Fruit fly (Drosophila melanogaster): ENCODE measurements around the gene Dph4.
A peak's percentile ranks its signal among the peaks of the same experiment; 100 is the strongest.

The Dph4 gene

DNA sequence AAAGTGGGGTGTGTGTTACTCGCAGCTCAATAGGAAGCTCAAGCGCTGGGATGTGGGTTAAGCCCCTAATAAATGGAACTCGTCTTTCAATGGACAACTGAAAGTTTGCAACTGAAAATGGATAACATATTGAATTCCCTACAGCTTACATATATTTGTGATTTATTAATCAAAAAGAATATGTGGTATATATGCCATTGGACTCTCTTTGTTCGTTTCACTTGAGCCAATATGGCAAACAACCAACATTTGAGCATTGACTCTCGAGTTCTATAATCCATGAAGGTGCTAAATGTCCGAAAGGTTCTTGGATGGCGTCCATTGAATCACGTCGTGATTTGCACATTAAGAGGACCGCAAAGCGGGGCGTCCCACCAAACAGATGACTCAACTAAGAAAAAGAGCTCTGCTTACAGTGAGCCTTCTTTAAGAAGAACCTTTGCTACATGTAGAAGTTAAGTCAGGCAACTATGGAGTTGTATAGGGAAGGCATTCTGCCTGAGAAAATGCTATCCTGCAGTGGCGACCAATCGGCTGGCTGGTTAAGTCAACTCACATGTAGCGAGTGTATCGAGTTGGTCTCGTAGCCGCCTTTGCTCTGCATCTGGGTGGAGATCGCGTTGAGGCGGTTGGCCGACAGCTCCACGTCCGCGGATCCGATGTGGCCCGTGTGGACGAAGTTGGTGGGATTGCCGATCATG is 5.9 kb downstream of the Dph4 start (continued):
- TF ChIP-seq CG15336 (GFP tag; IDR thresholded peaks at IDR 0.05): peak; percentile 57
- TF ChIP-seq CG10669 (GFP tag; optimal IDR thresholded peaks at IDR 0.05): peak; percentile 25
- no peak for TF ChIP-seq fkh (GFP tag; optimal IDR thresholded peaks at IDR 0.05)
- no peak for TF ChIP-seq Eip93F (GFP tag; optimal IDR thresholded peaks at IDR 0.05)
- peak; percentile 45 for TF ChIP-seq cyc (GFP tag; optimal IDR thresholded peaks at IDR 0.05)
- TF ChIP-seq CG11902 (GFP tag; optimal IDR thresholded peaks at IDR 0.05): peak; percentile 34
- TF ChIP-seq CG8119 (GFP tag; IDR thresholded peaks at IDR 0.05): peak; percentile 59; the same call in 2 of the 3 replicates
- TF ChIP-seq CG6276 (GFP tag; optimal IDR thresholded peaks at IDR 0.05): peak; percentile 34
- peak; percentile 34 for TF ChIP-seq Lpt (GFP tag; optimal IDR thresholded peaks at IDR 0.05)
- TF ChIP-seq spab (GFP tag; optimal IDR thresholded peaks at IDR 0.05): no peak
- TF ChIP-seq CG16779 (tag; optimal IDR thresholded peaks at IDR 0.05): no peak
- peak; percentile 17 for TF ChIP-seq CG3032 (tag; optimal IDR thresholded peaks at IDR 0.05)
- TF ChIP-seq Ets21C (GFP tag; optimal IDR thresholded peaks at IDR 0.05): no peak
- no peak for TF ChIP-seq fd59A (GFP tag; optimal IDR thresholded peaks at IDR 0.05)
- TF ChIP-seq OdsH (GFP tag; optimal IDR thresholded peaks at IDR 0.05): peak; percentile 49
- TF ChIP-seq CG32006 (GFP tag; optimal IDR thresholded peaks at IDR 0.05): peak; percentile 68
- TF ChIP-seq CG34406 (GFP tag; optimal IDR thresholded peaks at IDR 0.05): peak; percentile 18
- TF ChIP-seq Eip78C (GFP tag): peak; percentile 76
- peak; percentile 18 for TF ChIP-seq achi (GFP tag; optimal IDR thresholded peaks at IDR 0.05)
- TF ChIP-seq Eip75B (GFP tag; optimal IDR thresholded peaks at IDR 0.05): peak; percentile 52
- TF ChIP-seq Hr38 (GFP tag; optimal IDR thresholded peaks at IDR 0.05): no peak
- TF ChIP-seq Hr39 (GFP tag; optimal IDR thresholded peaks at IDR 0.05): peak; percentile 51
- TF ChIP-seq Blimp-1 (GFP tag; optimal IDR thresholded peaks at IDR 0.05): no peak
- TF ChIP-seq eg (GFP tag; IDR thresholded peaks at IDR 0.05): peak; percentile 55; the same call in 1 of the 3 replicates
- TF ChIP-seq lz (GFP tag; optimal IDR thresholded peaks at IDR 0.05): peak; percentile 40
- peak; percentile 57 for TF ChIP-seq CG3919 (GFP tag; optimal IDR thresholded peaks at IDR 0.05)
- peak; percentile 8 for TF ChIP-seq Smox (GFP tag; optimal IDR thresholded peaks at IDR 0.05)
- TF ChIP-seq topi (GFP tag; optimal IDR thresholded peaks at IDR 0.05): peak; percentile 50
- peak; percentile 24 for TF ChIP-seq CG6792 (GFP tag; optimal IDR thresholded peaks at IDR 0.05)

dm6 chr3R:5615484-5615883 is 8.4 kb downstream of the Dph4 start:
- no peak for TF ChIP-seq CG8632 (GFP tag; optimal IDR thresholded peaks at IDR 0.05)
- no peak for TF ChIP-seq Ets21C (GFP tag; optimal IDR thresholded peaks at IDR 0.05)
- TF ChIP-seq CG8119 (GFP tag; IDR thresholded peaks at IDR 0.05): no peak
- no peak for TF ChIP-seq Sox102F (GFP tag; optimal IDR thresholded peaks at IDR 0.05)
- no peak for TF ChIP-seq CG15336 (GFP tag; IDR thresholded peaks at IDR 0.05)
- no peak for TF ChIP-seq Sox14 (GFP tag; optimal IDR thresholded peaks at IDR 0.05)
- TF ChIP-seq Eip78C (GFP tag): no peak
- no peak for TF ChIP-seq Lpt (GFP tag; optimal IDR thresholded peaks at IDR 0.05)
- no peak for TF ChIP-seq vri (GFP tag; optimal IDR thresholded peaks at IDR 0.05)
- no peak for TF ChIP-seq CG6792 (GFP tag; optimal IDR thresholded peaks at IDR 0.05)
- TF ChIP-seq fkh (GFP tag; optimal IDR thresholded peaks at IDR 0.05): no peak
- TF ChIP-seq svp (GFP tag): no peak
- no peak for TF ChIP-seq acj6 (GFP tag; optimal IDR thresholded peaks at IDR 0.05)
- no peak for TF ChIP-seq CG1621 (tag; optimal IDR thresholded peaks at IDR 0.05)
- TF ChIP-seq CG6854 (GFP tag; optimal IDR thresholded peaks at IDR 0.05): no peak
- TF ChIP-seq Ets96B (tag; optimal IDR thresholded peaks at IDR 0.05): no peak
- TF ChIP-seq Met (GFP tag; optimal IDR thresholded peaks at IDR 0.05): no peak
- TF ChIP-seq Hr38 (GFP tag; optimal IDR thresholded peaks at IDR 0.05): no peak
- TF ChIP-seq dac (GFP tag; optimal IDR thresholded peaks at IDR 0.05): no peak

Data from whole organism, prepupa.